Worm (Caenorhabditis elegans) whole organism, midembryonic: ENCODE data around the gene klc-2.

Experiments
- T22C8.4 ChIP-seq: fragments of 200-800 bp; sonication (Bioruptor generic); IDR thresholded peaks from 2 replicates; pipeline ENCODE4 v1.3.6; 2022; ENCODE audit warnings: missing genetic modification characterization, missing compliant biosample characterization
- cog-1 ChIP-seq: sonication (generic microtip); optimal IDR thresholded peaks from 2 replicates; lab custom pipeline; 2016; ENCODE audit warnings: missing genetic modification characterization, missing compliant biosample characterization
- flt-1 ChIP-seq: fragments of 200-800 bp; sonication (Bioruptor generic); IDR thresholded peaks from 2 replicates; pipeline ENCODE4 v1.3.6; 2022; ENCODE audit warnings: missing genetic modification characterization, missing compliant biosample characterization
- klf-2 ChIP-seq: fragments of 200-800 bp; sonication (Bioruptor generic); conservative IDR thresholded peaks from 2 replicates; pipeline ENCODE4 v1.3.6; 2022; ENCODE audit warnings: missing genetic modification reagents, missing genetic modification characterization, missing compliant biosample characterization
- med-1 ChIP-seq: sonication (generic microtip); optimal IDR thresholded peaks from 2 replicates; lab custom pipeline; 2017; ENCODE audit warnings: missing genetic modification characterization, mild to moderate bottlenecking, missing compliant biosample characterization, antibody characterized with exemption, missing genetic modification reagents; ENCODE audit not compliant: insufficient read depth
- ref-1 ChIP-seq: fragments of 200-800 bp; sonication (Bioruptor generic); conservative IDR thresholded peaks from 2 replicates; pipeline ENCODE4 v1.3.6; 2022; ENCODE audit warnings: missing genetic modification reagents, missing genetic modification characterization, missing compliant biosample characterization
- tab-1 ChIP-seq: fragments of 200-800 bp; sonication (Bioruptor generic); IDR thresholded peaks from 2 replicates; pipeline ENCODE4 v1.3.6; 2022; ENCODE audit warnings: missing genetic modification characterization, missing compliant biosample characterization
- ztf-23 ChIP-seq: fragments of 200-800 bp; sonication (Bioruptor generic); IDR thresholded peaks from 2 replicates; pipeline ENCODE4 v1.3.6; 2022; ENCODE audit warnings: missing genetic modification reagents, missing genetic modification characterization, missing compliant biosample characterization
- ztf-29 ChIP-seq: fragments of 200-800 bp; sonication (Bioruptor generic); IDR thresholded peaks from 2 replicates; pipeline ENCODE4 v1.3.6; 2022; ENCODE audit warnings: missing genetic modification reagents, missing genetic modification characterization, missing compliant biosample characterization

DNA sequence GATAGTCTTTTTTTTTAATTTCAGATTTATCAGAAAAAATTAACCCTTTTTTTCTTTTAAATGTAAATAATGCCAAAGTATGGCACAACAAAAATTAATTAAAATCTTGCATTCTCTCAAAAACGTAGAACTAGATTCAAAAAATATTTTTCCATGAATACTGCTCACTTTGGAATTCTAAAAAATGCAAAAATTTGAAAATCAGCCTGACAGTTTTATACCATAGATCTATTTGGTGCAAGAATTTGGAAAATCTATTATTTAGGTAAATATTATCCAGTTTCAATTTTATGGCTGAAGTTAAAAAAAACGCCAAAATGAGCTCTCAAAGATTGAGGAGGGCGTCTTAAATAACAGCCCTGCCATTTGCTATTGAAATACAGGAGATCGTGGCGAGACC, 1.5 kb downstream of the klc-2 start:
- no peak for TF ChIP-seq T22C8.4 (GFP tag; lab: Robert Waterston, UW)
- TF ChIP-seq tab-1 (GFP tag; lab: Robert Waterston, UW) = no peak
- TF ChIP-seq cog-1 (tag; lab: Kevin White, UChicago) = no peak
- no peak for TF ChIP-seq med-1 (GFP tag; lab: Kevin White, UChicago)
- no peak for TF ChIP-seq flt-1
- no peak for TF ChIP-seq ztf-29 (GFP tag; lab: Robert Waterston, UW)
- TF ChIP-seq ref-1 (GFP tag; lab: Robert Waterston, UW) = no peak
- no peak for TF ChIP-seq ztf-23 (GFP tag; lab: Robert Waterston, UW)
- TF ChIP-seq klf-2 (GFP tag; lab: Robert Waterston, UW) = no peak
